Worm (Caenorhabditis elegans) whole organism, midembryonic: ENCODE measurements around the gene C47G2.3.

Source experiments
- T22C8.4 ChIP-seq: fragments of 200-800 bp; sonication (Bioruptor generic); IDR thresholded peaks from 2 replicates; pipeline ENCODE4 v1.3.6; 2022; ENCODE audit warnings: missing genetic modification characterization, missing compliant biosample characterization
- cog-1 ChIP-seq: sonication (generic microtip); optimal IDR thresholded peaks from 2 replicates; lab custom pipeline; 2016; ENCODE audit warnings: missing genetic modification characterization, missing compliant biosample characterization
- flt-1 ChIP-seq: fragments of 200-800 bp; sonication (Bioruptor generic); IDR thresholded peaks from 2 replicates; pipeline ENCODE4 v1.3.6; 2022; ENCODE audit warnings: missing genetic modification characterization, missing compliant biosample characterization
- klf-2 ChIP-seq: fragments of 200-800 bp; sonication (Bioruptor generic); conservative IDR thresholded peaks from 2 replicates; pipeline ENCODE4 v1.3.6; 2022; ENCODE audit warnings: missing genetic modification reagents, missing genetic modification characterization, missing compliant biosample characterization
- med-1 ChIP-seq: sonication (generic microtip); optimal IDR thresholded peaks from 2 replicates; lab custom pipeline; 2017; ENCODE audit warnings: missing genetic modification characterization, mild to moderate bottlenecking, missing compliant biosample characterization, antibody characterized with exemption, missing genetic modification reagents; ENCODE audit not compliant: insufficient read depth
- ref-1 ChIP-seq: fragments of 200-800 bp; sonication (Bioruptor generic); conservative IDR thresholded peaks from 2 replicates; pipeline ENCODE4 v1.3.6; 2022; ENCODE audit warnings: missing genetic modification reagents, missing genetic modification characterization, missing compliant biosample characterization
- tab-1 ChIP-seq: fragments of 200-800 bp; sonication (Bioruptor generic); IDR thresholded peaks from 2 replicates; pipeline ENCODE4 v1.3.6; 2022; ENCODE audit warnings: missing genetic modification characterization, missing compliant biosample characterization
- ztf-23 ChIP-seq: fragments of 200-800 bp; sonication (Bioruptor generic); IDR thresholded peaks from 2 replicates; pipeline ENCODE4 v1.3.6; 2022; ENCODE audit warnings: missing genetic modification reagents, missing genetic modification characterization, missing compliant biosample characterization
- ztf-29 ChIP-seq: fragments of 200-800 bp; sonication (Bioruptor generic); IDR thresholded peaks from 2 replicates; pipeline ENCODE4 v1.3.6; 2022; ENCODE audit warnings: missing genetic modification reagents, missing genetic modification characterization, missing compliant biosample characterization

C47G2.3 gene

DNA sequence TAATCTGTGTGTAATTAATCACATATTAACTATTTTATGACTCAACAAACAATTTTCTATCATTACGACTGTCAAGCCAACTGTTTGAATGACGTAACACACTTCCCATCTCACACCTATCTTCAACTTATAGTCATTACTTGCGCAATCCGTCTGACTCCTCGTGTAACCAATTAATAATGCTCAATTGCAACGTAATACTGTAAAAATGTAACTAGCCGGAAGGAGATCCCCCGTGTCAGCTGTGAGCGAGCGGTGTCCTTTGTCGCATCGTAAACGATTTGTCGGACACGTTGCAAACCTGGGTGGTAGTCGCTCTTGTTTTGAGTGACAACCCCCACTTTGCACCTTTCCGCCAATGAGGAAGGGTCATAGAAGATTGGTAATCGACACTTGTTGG is 1.8 kb downstream of the C47G2.3 start:
- TF ChIP-seq ztf-29 (GFP tag; lab: Robert Waterston, UW) (no peak), cog-1 (tag; lab: Kevin White, UChicago) (no peak), klf-2 (no peak), T22C8.4 (no peak), flt-1 (no peak), tab-1 (no peak), med-1 (GFP tag; lab: Kevin White, UChicago) (no peak), ref-1 (GFP tag; lab: Robert Waterston, UW) (no peak), ztf-23 (GFP tag; lab: Robert Waterston, UW) (no peak)

DNA sequence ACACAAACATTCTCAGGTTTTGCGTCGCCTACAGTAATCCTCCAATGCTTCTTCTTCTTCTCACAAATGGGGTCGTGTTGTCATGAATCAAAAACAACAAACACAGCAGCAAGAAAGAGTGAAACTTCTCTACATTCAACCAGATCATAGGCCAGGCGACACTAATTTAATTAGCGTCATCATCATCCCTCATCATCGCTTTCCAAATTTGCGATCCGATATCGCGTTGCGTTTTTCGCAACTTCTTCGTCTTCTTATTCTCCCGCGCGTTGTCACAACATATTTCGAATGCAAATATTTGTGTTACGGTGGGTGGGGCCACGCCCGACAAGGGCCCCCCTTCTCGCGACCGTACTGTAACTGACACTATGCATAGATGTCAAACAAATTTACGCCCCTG is 3.5 kb downstream of the C47G2.3 start:
- no peak for TF ChIP-seq klf-2
- TF ChIP-seq ref-1 (GFP tag; lab: Robert Waterston, UW), result no peak
- TF ChIP-seq T22C8.4, result no peak
- TF ChIP-seq flt-1, result no peak
- TF ChIP-seq ztf-23 (GFP tag; lab: Robert Waterston, UW), result no peak
- TF ChIP-seq cog-1 (tag; lab: Kevin White, UChicago), result no peak
- TF ChIP-seq tab-1, result no peak
- no peak for TF ChIP-seq ztf-29 (GFP tag; lab: Robert Waterston, UW)
- no peak for TF ChIP-seq med-1 (GFP tag; lab: Kevin White, UChicago)

DNA sequence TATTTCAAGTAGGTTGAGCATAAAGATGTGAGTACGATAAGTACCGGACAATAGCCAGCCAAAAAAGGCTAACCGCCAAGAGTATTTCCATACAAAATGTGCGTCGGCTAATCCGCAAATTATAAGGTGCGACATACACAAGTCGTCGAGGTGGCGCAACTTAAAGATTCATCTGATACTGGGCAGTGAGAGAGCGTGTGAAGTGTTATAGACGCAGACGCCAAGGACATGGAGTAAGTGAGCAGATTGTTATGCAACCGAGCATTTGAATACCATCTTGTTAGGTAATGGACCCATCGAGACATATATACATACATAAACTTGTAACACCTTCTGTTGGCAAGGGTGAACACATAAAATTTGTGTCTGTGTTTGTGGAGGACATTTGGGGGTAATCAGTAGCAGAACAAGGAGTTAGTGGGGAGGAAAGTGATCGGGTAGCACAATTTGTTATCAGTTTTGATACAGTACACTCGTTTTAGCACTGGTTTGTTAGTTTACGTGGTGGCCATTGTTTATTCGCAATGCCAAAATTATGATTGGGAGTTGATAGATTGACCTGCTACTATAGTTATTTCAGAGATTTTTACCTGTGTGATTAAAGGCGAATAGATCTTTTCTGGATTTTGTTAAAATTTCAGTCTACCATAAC is 4.6 kb downstream of the C47G2.3 start:
- no peak for TF ChIP-seq klf-2

DNA sequence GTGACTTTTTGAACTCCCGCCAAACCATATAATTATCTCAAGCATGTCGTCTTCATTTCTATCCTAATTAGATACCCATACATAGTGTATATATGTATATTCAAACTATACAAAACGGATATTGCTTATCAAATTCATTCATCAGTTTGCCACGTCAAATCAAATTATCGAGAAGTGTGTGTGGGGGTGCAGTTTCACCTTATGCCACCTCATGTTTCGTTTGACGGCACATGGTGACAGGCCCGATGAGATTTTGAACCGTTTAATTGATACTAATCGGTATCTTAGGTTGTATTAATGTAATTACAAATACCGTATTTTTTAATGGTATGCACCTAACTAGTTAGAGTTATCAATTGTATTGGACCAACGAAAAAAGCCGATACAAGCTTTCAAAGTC is 5.3 kb downstream of the C47G2.3 start:
- TF ChIP-seq ztf-29 (GFP tag; lab: Robert Waterston, UW) (no peak), med-1 (GFP tag; lab: Kevin White, UChicago) (no peak), T22C8.4 (no peak), tab-1 (no peak), ztf-23 (GFP tag; lab: Robert Waterston, UW) (no peak), cog-1 (tag; lab: Kevin White, UChicago) (no peak), flt-1 (no peak), ref-1 (GFP tag; lab: Robert Waterston, UW) (no peak), klf-2 (no peak)

DNA sequence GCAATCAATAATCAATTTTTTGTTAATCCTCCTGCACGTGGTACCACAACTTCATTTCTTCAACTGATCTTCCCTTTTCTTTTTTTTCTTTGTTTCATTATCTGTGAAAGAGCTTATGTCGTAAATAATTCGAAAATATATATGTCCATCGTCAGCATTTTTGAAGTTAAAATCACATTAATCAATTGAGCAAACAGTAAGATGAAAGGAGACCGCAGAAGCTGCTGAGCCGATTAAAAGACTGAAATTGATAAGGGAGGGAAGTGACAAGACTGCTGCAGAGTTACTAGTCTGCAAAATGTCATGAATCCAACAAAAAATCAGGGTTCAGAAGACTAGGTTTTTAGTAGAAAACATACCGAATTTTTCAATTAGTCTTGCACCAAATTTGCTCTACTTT is 6.2 kb downstream of the C47G2.3 start:
- TF ChIP-seq flt-1, result no peak
- no peak for TF ChIP-seq tab-1
- no peak for TF ChIP-seq ztf-23 (GFP tag; lab: Robert Waterston, UW)
- TF ChIP-seq klf-2, result no peak
- no peak for TF ChIP-seq T22C8.4
- no peak for TF ChIP-seq ztf-29 (GFP tag; lab: Robert Waterston, UW)
- TF ChIP-seq cog-1 (tag; lab: Kevin White, UChicago), result no peak

- TF ChIP-seq flt-1 (no peak), cog-1 (tag; lab: Kevin White, UChicago) (no peak), med-1 (GFP tag; lab: Kevin White, UChicago) (no peak), ref-1 (GFP tag; lab: Robert Waterston, UW) (no peak), tab-1 (no peak), klf-2 (no peak), T22C8.4 (no peak), ztf-29 (GFP tag; lab: Robert Waterston, UW) (no peak), ztf-23 (GFP tag; lab: Robert Waterston, UW) (no peak)
Measured at ce11 chrII:11283013-11283412, 6.9 kb downstream of the C47G2.3 start.

- TF ChIP-seq ztf-23 (GFP tag; lab: Robert Waterston, UW) (no peak), flt-1 (no peak), med-1 (GFP tag; lab: Kevin White, UChicago) (no peak), cog-1 (tag; lab: Kevin White, UChicago) (no peak), tab-1 (no peak), klf-2 (no peak), T22C8.4 (no peak), ztf-29 (GFP tag; lab: Robert Waterston, UW) (no peak), ref-1 (GFP tag; lab: Robert Waterston, UW) (no peak)
Measured at ce11 chrII:11281666-11282065, 8.3 kb downstream of the C47G2.3 start, which contains the start of gene unc-130. Gene unc-130, plus strand, starts transcription at chrII:11281966.

DNA sequence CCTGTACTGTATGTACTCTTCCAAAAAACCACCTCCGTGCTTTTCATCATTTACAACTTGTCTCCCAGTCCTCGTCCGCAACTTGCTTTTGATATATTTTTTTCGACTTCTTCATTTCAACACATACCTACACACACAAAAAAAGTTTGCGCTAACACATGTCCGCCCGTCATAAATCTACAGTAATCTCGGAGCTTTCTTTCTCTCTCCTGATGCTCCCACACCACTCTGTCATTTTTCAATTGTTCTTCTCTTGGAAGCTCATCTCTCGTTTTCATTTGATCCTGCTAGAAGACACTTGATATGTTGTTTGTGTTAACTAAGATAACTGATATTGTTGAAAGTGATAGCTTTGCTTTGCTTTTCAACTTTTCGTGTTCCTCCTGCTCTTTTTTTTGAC is 8.8 kb downstream of the C47G2.3 start:
- no peak for TF ChIP-seq ztf-23 (GFP tag; lab: Robert Waterston, UW)
- TF ChIP-seq med-1 (GFP tag; lab: Kevin White, UChicago), result no peak
- TF ChIP-seq T22C8.4, result no peak
- TF ChIP-seq cog-1 (tag; lab: Kevin White, UChicago), result no peak
- TF ChIP-seq tab-1, result no peak
- TF ChIP-seq klf-2, result no peak
- no peak for TF ChIP-seq ztf-29 (GFP tag; lab: Robert Waterston, UW)
- no peak for TF ChIP-seq ref-1 (GFP tag; lab: Robert Waterston, UW)
- TF ChIP-seq flt-1, result no peak

DNA sequence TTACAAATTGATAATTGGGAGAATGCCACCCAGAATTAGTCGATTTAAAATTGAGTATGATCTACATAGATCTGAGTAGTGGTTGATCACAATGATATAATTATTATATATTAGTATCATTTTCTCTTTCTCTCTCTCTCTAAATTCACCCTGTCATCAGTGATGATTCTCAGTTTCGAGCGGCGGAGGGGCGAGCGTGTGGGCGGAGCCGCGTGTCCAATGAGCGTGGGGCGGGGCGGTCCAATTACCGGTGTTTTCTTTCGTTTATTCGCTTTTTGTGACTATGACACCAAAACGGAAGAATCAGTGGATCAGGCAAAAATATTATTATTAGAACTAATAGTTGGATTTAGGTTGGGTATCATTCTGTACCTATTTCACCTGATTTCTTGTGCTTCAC is 10.0 kb downstream of the C47G2.3 start:
- no peak for TF ChIP-seq tab-1
- no peak for TF ChIP-seq ztf-29 (GFP tag; lab: Robert Waterston, UW)
- no peak for TF ChIP-seq ref-1 (GFP tag; lab: Robert Waterston, UW)
- no peak for TF ChIP-seq flt-1
- TF ChIP-seq T22C8.4, result no peak
- no peak for TF ChIP-seq klf-2
- no peak for TF ChIP-seq ztf-23 (GFP tag; lab: Robert Waterston, UW)
- TF ChIP-seq cog-1 (tag; lab: Kevin White, UChicago), result no peak
- no peak for TF ChIP-seq med-1 (GFP tag; lab: Kevin White, UChicago)

ce11 chrII:11276879-11277278 is 13.1 kb downstream of the C47G2.3 start:
- TF ChIP-seq tab-1 (no peak), flt-1 (no peak), cog-1 (tag; lab: Kevin White, UChicago) (no peak), ztf-23 (GFP tag; lab: Robert Waterston, UW) (no peak), ztf-29 (GFP tag; lab: Robert Waterston, UW) (no peak), klf-2 (no peak), med-1 (GFP tag; lab: Kevin White, UChicago) (no peak), ref-1 (GFP tag; lab: Robert Waterston, UW) (no peak), T22C8.4 (no peak)
